Worm (Caenorhabditis elegans) whole organism, L2 larva: Measurements from ENCODE around the gene cdc-48.2.
A peak's percentile ranks its signal among the peaks of the same experiment; 100 is the strongest.

Source experiments
- C34F6.9 ChIP-seq: fragments of 150-350 bp; optimal IDR thresholded peaks from 2 replicates; lab custom pipeline; 2014; ENCODE audit warnings: missing biosample characterization, missing genetic modification characterization
- F13H6.1 ChIP-seq: sonication (generic microtip); optimal IDR thresholded peaks from 2 replicates; lab custom pipeline; 2016; ENCODE audit warnings: missing genetic modification characterization, missing compliant biosample characterization
- Y55F3AM.14 ChIP-seq: fragments of 200-800 bp; sonication (Bioruptor generic); optimal IDR thresholded peaks from 2 replicates; lab custom pipeline; 2018; ENCODE audit warnings: mild to moderate bottlenecking, missing genetic modification characterization, missing compliant biosample characterization
- ZK546.5 ChIP-seq: sonication (generic microtip); optimal IDR thresholded peaks from 2 replicates; lab custom pipeline; 2017; ENCODE audit warnings: missing biosample characterization, missing genetic modification characterization
- alr-1 ChIP-seq: fragments of 150-350 bp; optimal IDR thresholded peaks from 2 replicates; lab custom pipeline; 2014; ENCODE audit warnings: missing biosample characterization, missing genetic modification characterization
- aly-2 ChIP-seq: fragments of 150-350 bp; optimal IDR thresholded peaks from 2 replicates; lab custom pipeline; 2014; ENCODE audit warnings: missing biosample characterization, missing genetic modification characterization
- ceh-16 ChIP-seq: fragments of 150-350 bp; optimal IDR thresholded peaks from 2 replicates; lab custom pipeline; 2014; ENCODE audit warnings: missing biosample characterization, missing genetic modification characterization
- ceh-82 ChIP-seq: fragments of 150-350 bp; optimal IDR thresholded peaks from 2 replicates; lab custom pipeline; 2014; ENCODE audit warnings: missing biosample characterization, missing genetic modification characterization
- crh-2 ChIP-seq: sonication (generic microtip); optimal IDR thresholded peaks from 2 replicates; lab custom pipeline; 2017; ENCODE audit warnings: missing biosample characterization, missing genetic modification characterization
- dmd-4 ChIP-seq: sonication (generic microtip); optimal IDR thresholded peaks from 2 replicates; lab custom pipeline; 2017; ENCODE audit warnings: missing biosample characterization, missing genetic modification characterization
- egl-27 ChIP-seq: sonication (generic microtip); optimal IDR thresholded peaks from 3 replicates; lab custom pipeline; 2017; ENCODE audit warnings: missing biosample characterization, missing genetic modification reagents, missing genetic modification characterization
- elt-1 ChIP-seq: fragments of 150-350 bp; optimal IDR thresholded peaks from 2 replicates; lab custom pipeline; 2014; ENCODE audit warnings: missing biosample characterization, missing genetic modification characterization
- elt-3 ChIP-seq: sonication (generic microtip); optimal IDR thresholded peaks from 2 replicates; lab custom pipeline; 2017; ENCODE audit warnings: missing biosample characterization, missing genetic modification characterization
- fos-1 ChIP-seq: fragments of 150-350 bp; optimal IDR thresholded peaks from 2 replicates; lab custom pipeline; 2014; ENCODE audit warnings: missing biosample characterization, missing genetic modification characterization
- gmeb-1 ChIP-seq: fragments of 150-350 bp; optimal IDR thresholded peaks from 2 replicates; lab custom pipeline; 2014; ENCODE audit warnings: missing biosample characterization, missing genetic modification characterization
- lin-11 ChIP-seq: fragments of 150-350 bp; sonication (generic microtip); optimal IDR thresholded peaks from 2 replicates; lab custom pipeline; 2014; ENCODE audit warnings: missing biosample characterization, missing genetic modification characterization, inconsistent platforms, mixed read lengths
- lin-13 ChIP-seq: fragments of 150-350 bp; optimal IDR thresholded peaks from 2 replicates; lab custom pipeline; 2014; ENCODE audit warnings: missing biosample characterization, missing genetic modification reagents, missing genetic modification characterization
- lin-39 ChIP-seq: fragments of 150-350 bp; optimal IDR thresholded peaks from 2 replicates; lab custom pipeline; 2014; ENCODE audit warnings: missing biosample characterization, missing genetic modification reagents, missing genetic modification characterization
- lsy-2 ChIP-seq, 2 experiments: fragments of 150-350 bp in 1 of 2; sonication (generic microtip) in 1 of 2; optimal IDR thresholded peaks; 2 replicates each; lab custom pipeline; 2014 to 2017; ENCODE audit warnings: missing biosample characterization in 2 of 2, missing genetic modification characterization in 2 of 2
- mab-5 ChIP-seq: fragments of 150-350 bp; optimal IDR thresholded peaks from 2 replicates; lab custom pipeline; 2014; ENCODE audit warnings: missing biosample characterization, missing genetic modification characterization
- mbf-1 ChIP-seq: sonication (generic microtip); optimal IDR thresholded peaks from 2 replicates; lab custom pipeline; 2017; ENCODE audit warnings: missing biosample characterization, missing genetic modification characterization
- nhr-10 ChIP-seq: sonication (generic microtip); optimal IDR thresholded peaks from 2 replicates; lab custom pipeline; 2017; ENCODE audit warnings: missing biosample characterization, missing genetic modification characterization
- nhr-11 ChIP-seq: fragments of 150-350 bp; optimal IDR thresholded peaks from 2 replicates; lab custom pipeline; 2014; ENCODE audit warnings: missing biosample characterization, missing genetic modification characterization
- nhr-12 ChIP-seq: fragments of 150-350 bp; optimal IDR thresholded peaks from 2 replicates; lab custom pipeline; 2014; ENCODE audit warnings: missing biosample characterization, missing genetic modification characterization
- nhr-129 ChIP-seq: fragments of 150-350 bp; optimal IDR thresholded peaks from 2 replicates; lab custom pipeline; 2014; ENCODE audit warnings: missing biosample characterization, missing genetic modification characterization
- nhr-21 ChIP-seq: fragments of 150-350 bp; optimal IDR thresholded peaks from 2 replicates; lab custom pipeline; 2014; ENCODE audit warnings: missing biosample characterization, missing genetic modification characterization
- nhr-23 ChIP-seq: fragments of 150-350 bp; optimal IDR thresholded peaks from 2 replicates; lab custom pipeline; 2014; ENCODE audit warnings: missing biosample characterization, missing genetic modification reagents, missing genetic modification characterization
- nhr-237 ChIP-seq: fragments of 150-350 bp; optimal IDR thresholded peaks from 2 replicates; lab custom pipeline; 2014; ENCODE audit warnings: missing biosample characterization, missing genetic modification characterization
- nhr-25 ChIP-seq: fragments of 150-350 bp; sonication (generic microtip); optimal IDR thresholded peaks from 3 replicates; lab custom pipeline; 2014; ENCODE audit warnings: missing biosample characterization, missing genetic modification characterization
- nhr-77 ChIP-seq: fragments of 150-350 bp; optimal IDR thresholded peaks from 2 replicates; lab custom pipeline; 2014; ENCODE audit warnings: missing biosample characterization, missing genetic modification characterization
- peb-1 ChIP-seq: fragments of 150-350 bp; optimal IDR thresholded peaks from 2 replicates; lab custom pipeline; 2014; ENCODE audit warnings: missing biosample characterization, missing genetic modification characterization
- sem-4 ChIP-seq: fragments of 150-350 bp; optimal IDR thresholded peaks from 2 replicates; lab custom pipeline; 2014; ENCODE audit warnings: missing biosample characterization, missing genetic modification reagents, missing genetic modification characterization
- skn-1 ChIP-seq: sonication (generic microtip); optimal IDR thresholded peaks from 2 replicates; lab custom pipeline; 2017; ENCODE audit warnings: missing biosample characterization, missing genetic modification characterization
- sma-3 ChIP-seq: sonication (generic microtip); optimal IDR thresholded peaks from 2 replicates; lab custom pipeline; 2016; ENCODE audit warnings: missing genetic modification reagents, missing genetic modification characterization, missing compliant biosample characterization
- sma-9 ChIP-seq, 2 experiments: fragments of 150-350 bp in 1 of 2; sonication (generic microtip) in 1 of 2; optimal IDR thresholded peaks; 2 replicates each; lab custom pipeline; 2014 to 2016; ENCODE audit warnings: missing genetic modification characterization in 2 of 2, mild to moderate bottlenecking in 1 of 2, missing biosample characterization in 1 of 2, missing compliant biosample characterization in 1 of 2, missing genetic modification reagents in 1 of 2, moderate library complexity in 1 of 2
- snpc-4 ChIP-seq: fragments of 150-350 bp; optimal IDR thresholded peaks from 2 replicates; lab custom pipeline; 2014; ENCODE audit warnings: missing biosample characterization, missing genetic modification characterization
- unc-39 ChIP-seq: fragments of 150-350 bp; optimal IDR thresholded peaks from 2 replicates; lab custom pipeline; 2014; ENCODE audit warnings: missing biosample characterization, missing genetic modification characterization
- unc-55 ChIP-seq: fragments of 150-350 bp; sonication (generic microtip); optimal IDR thresholded peaks from 3 replicates; lab custom pipeline; 2014; ENCODE audit warnings: missing biosample characterization, missing genetic modification reagents, missing genetic modification characterization
- unc-62 ChIP-seq: fragments of 150-350 bp; optimal IDR thresholded peaks from 2 replicates; lab custom pipeline; 2014; ENCODE audit warnings: missing biosample characterization, missing genetic modification reagents, missing genetic modification characterization
- zag-1 ChIP-seq: fragments of 150-350 bp; optimal IDR thresholded peaks from 2 replicates; lab custom pipeline; 2014; ENCODE audit warnings: missing biosample characterization, missing genetic modification characterization
- ztf-1 ChIP-seq: fragments of 200-800 bp; sonication (Bioruptor generic); conservative IDR thresholded peaks from 2 replicates; pipeline ENCODE4 v1.3.6; 2022; ENCODE audit warnings: missing genetic modification characterization, missing compliant biosample characterization
- ztf-11 ChIP-seq: sonication (generic microtip); optimal IDR thresholded peaks from 2 replicates; lab custom pipeline; 2017; ENCODE audit warnings: missing biosample characterization, missing genetic modification characterization

The cdc-48.2 gene

DNA sequence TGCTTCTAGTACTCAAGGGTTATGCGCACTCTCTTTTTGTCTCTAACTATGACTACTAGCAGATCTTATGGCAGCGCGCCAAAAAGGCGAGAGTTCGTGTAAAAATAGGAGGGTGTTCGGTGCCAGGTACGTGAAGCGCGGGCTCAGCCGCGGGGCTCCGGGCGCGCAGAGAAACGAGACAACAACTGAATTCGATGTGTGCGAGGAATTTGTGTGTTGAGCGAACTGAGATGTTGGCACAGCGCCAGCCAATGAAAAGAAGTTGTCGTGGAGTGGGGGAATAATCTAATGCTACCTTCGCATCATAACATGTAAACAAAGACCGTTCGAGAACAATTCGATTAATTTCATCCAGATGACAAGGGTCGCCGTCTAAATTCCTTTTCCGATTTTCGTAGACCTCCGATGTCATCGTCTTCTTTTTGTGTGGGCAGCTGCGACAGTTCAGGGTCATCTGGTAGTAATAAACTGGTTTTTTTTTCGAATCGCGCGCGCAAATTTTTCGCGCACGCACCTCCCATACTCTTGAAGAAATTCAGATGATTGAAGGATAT, 6.8 kb upstream of the cdc-48.2 start (continued):
- TF ChIP-seq peb-1 (tag; lab: Kevin White, UChicago) (no peak), nhr-237 (tag; lab: Kevin White, UChicago) (no peak), nhr-11 (tag; lab: Kevin White, UChicago) (no peak), Y55F3AM.14 (GFP tag; lab: Kevin White, UChicago) (peak; percentile 57), crh-2 (tag; lab: Kevin White, UChicago) (peak; percentile 44), ZK546.5 (tag; lab: Kevin White, UChicago) (no peak), F13H6.1 (tag; lab: Kevin White, UChicago) (peak; percentile 82), alr-1 (no peak), lin-39 (tag; lab: Kevin White, UChicago) (no peak), nhr-129 (tag; lab: Kevin White, UChicago) (peak; percentile 39)

DNA sequence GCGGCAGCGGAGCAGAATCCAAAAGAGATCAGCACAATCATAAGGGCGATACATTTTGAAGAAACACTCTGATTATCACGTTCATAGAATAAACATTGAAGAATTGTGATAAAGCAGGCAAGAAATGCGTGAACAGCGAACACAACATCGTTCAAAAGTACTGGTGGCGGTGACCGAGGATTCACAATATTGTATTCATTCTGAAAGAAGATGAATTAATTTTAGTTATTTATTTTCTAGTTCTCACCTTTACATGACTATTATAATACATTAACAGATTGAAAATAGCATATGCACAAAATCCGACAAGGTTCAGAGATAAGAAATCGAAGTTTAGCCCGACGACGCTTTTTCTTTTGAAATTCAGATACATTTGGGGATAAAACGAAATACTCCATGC, 2.3 kb upstream of the cdc-48.2 start:
- TF ChIP-seq nhr-10 (tag; lab: Kevin White, UChicago) (no peak), unc-62 (GFP tag; lab: Kevin White, UChicago) (no peak), nhr-237 (tag; lab: Kevin White, UChicago) (no peak), dmd-4 (tag; lab: Kevin White, UChicago) (no peak), zag-1 (tag; lab: Kevin White, UChicago) (no peak), alr-1 (no peak), snpc-4 (tag; lab: Kevin White, UChicago) (no peak), ztf-11 (tag; lab: Kevin White, UChicago) (no peak), nhr-23 (tag; lab: Kevin White, UChicago) (no peak), mbf-1 (no peak), ztf-1 (no peak)

DNA sequence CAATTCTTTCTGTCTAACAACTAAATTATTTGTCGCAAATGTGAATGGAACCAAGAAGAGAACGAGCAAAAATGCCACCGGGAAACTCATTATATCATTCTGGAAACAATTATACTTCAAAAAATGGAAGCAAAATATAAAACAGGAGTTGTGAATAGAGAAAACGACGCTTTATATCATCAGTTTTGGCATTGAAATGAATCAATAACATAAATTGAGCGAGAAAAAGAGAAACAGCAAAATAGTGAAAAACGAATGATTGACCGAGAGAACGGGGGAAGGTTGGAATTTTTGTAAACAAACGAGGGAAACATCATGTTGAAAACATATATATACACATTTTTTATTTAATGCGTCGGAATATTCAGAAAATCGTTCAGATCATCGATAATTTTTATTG, 1.5 kb upstream of the cdc-48.2 start, which contains the start of gene ctns-1:
Gene ctns-1, minus strand, starts transcription at position 101 of the 400 bp plus-strand sequence.
- TF ChIP-seq lsy-2 (tag; optimal IDR thresholded peaks at IDR 0.05; lab: Kevin White, UChicago), result no peak
- TF ChIP-seq elt-1, result no peak
- TF ChIP-seq snpc-4 (tag; lab: Kevin White, UChicago), result no peak
- no peak for TF ChIP-seq ztf-1
- TF ChIP-seq fos-1, result no peak
- no peak for TF ChIP-seq peb-1 (tag; lab: Kevin White, UChicago)
- no peak for TF ChIP-seq unc-55 (GFP tag; lab: Kevin White, UChicago)
- TF ChIP-seq nhr-21 (tag; lab: Kevin White, UChicago), result no peak
- TF ChIP-seq ceh-16 (tag; lab: Kevin White, UChicago), result no peak
- TF ChIP-seq sem-4, result no peak
- no peak for TF ChIP-seq unc-39 (tag; lab: Kevin White, UChicago)
- TF ChIP-seq nhr-129 (tag; lab: Kevin White, UChicago), result no peak
- no peak for TF ChIP-seq lin-39 (tag; lab: Kevin White, UChicago)
- TF ChIP-seq aly-2 (tag; lab: Kevin White, UChicago), result no peak
- no peak for TF ChIP-seq F13H6.1 (tag; lab: Kevin White, UChicago)
- no peak for TF ChIP-seq lin-11
- no peak for TF ChIP-seq mab-5 (tag; lab: Kevin White, UChicago)
- no peak for TF ChIP-seq nhr-237 (tag; lab: Kevin White, UChicago)
- no peak for TF ChIP-seq nhr-25 (tag; lab: Kevin White, UChicago)
- no peak for TF ChIP-seq egl-27

DNA sequence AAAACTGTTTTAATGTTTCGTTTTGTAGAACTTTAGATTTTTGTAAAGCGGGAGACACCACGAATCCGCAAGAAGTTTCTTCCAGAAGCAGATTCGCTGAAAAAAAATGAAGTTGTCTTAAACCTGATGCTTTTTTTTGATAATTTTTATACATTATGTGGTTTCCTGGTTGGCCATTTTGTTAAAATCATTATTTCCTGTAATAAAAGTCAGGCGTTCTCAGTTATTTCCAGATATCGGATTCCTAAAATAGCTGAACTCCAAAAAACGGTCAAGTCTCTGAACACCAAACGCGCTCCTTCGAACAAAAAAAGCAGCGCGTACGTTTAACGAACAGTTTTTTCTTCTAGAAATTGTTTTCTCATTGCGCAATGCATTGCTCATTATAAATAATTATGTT, 917 bp upstream of the cdc-48.2 start:
- TF ChIP-seq egl-27, result no peak
- TF ChIP-seq zag-1 (tag; lab: Kevin White, UChicago), result no peak
- peak; percentile 1 for TF ChIP-seq sma-3 (GFP tag; lab: Kevin White, UChicago)
- TF ChIP-seq nhr-12 (tag; lab: Kevin White, UChicago), result no peak
- no peak for TF ChIP-seq nhr-77 (tag; lab: Kevin White, UChicago)
- peak in 1 of 2 experiments; percentile 67 for TF ChIP-seq lsy-2 (tag; optimal IDR thresholded peaks at IDR 0.05; lab: Kevin White, UChicago)
- TF ChIP-seq lin-13 (GFP tag; lab: Kevin White, UChicago), result no peak
- peak; percentile 16 for TF ChIP-seq skn-1 (tag; lab: Kevin White, UChicago)
- TF ChIP-seq nhr-23 (tag; lab: Kevin White, UChicago), result no peak
- no peak for TF ChIP-seq nhr-10 (tag; lab: Kevin White, UChicago)
- peak; percentile 8 for TF ChIP-seq nhr-25 (tag; lab: Kevin White, UChicago)
- TF ChIP-seq C34F6.9 (tag; lab: Kevin White, UChicago), result peak; percentile 37
- TF ChIP-seq ceh-82 (tag; lab: Kevin White, UChicago), result no peak
- no peak for TF ChIP-seq alr-1
- no peak for TF ChIP-seq elt-3 (tag; lab: Kevin White, UChicago)
- TF ChIP-seq nhr-237 (tag; lab: Kevin White, UChicago), result no peak
- no peak for TF ChIP-seq aly-2 (tag; lab: Kevin White, UChicago)
- TF ChIP-seq Y55F3AM.14 (GFP tag; lab: Kevin White, UChicago), result no peak
- TF ChIP-seq gmeb-1, result peak; percentile 21
- no peak for TF ChIP-seq unc-39 (tag; lab: Kevin White, UChicago)
- TF ChIP-seq nhr-129 (tag; lab: Kevin White, UChicago), result peak; percentile 49
- TF ChIP-seq unc-55 (GFP tag; lab: Kevin White, UChicago), result peak; percentile 29
- no peak for TF ChIP-seq sma-9 (GFP tag; optimal IDR thresholded peaks at IDR 0.05; lab: Kevin White, UChicago)
- TF ChIP-seq sma-9 (tag; optimal IDR thresholded peaks at IDR 0.05; lab: Kevin White, UChicago), result no peak
- TF ChIP-seq snpc-4 (tag; lab: Kevin White, UChicago), result no peak
